Worm (Caenorhabditis elegans) whole organism, young adult: ENCODE results near the gene R07E5.6.

Source experiments
- ama-1 ChIP-seq, 3 experiments: fragments of 150-350 bp in 1 of 3; sonication (generic microtip) in 2 of 3; optimal IDR thresholded peaks; 2 replicates each; lab custom pipeline; 2014 to 2018; ENCODE audit warnings: missing biosample characterization in 2 of 3, missing genetic modification characterization in 2 of 3, missing genetic modification reagents in 2 of 3
- snpc-4 ChIP-seq, 5 experiments: fragments of 150-350 bp in 1 of 5; sonication (generic microtip) in 4 of 5; optimal IDR thresholded peaks; 2 replicates each; lab custom pipeline; 2014 to 2018; ENCODE audit warnings: missing genetic modification characterization in 5 of 5, missing biosample characterization in 3 of 5, antibody characterized with exemption in 2 of 5, mild to moderate bottlenecking in 2 of 5, missing compliant biosample characterization in 2 of 5, missing genotype in 2 of 5, moderate library complexity in 2 of 5, missing genetic modification reagents in 1 of 5

- TF ChIP-seq ama-1 (optimal IDR thresholded peaks at IDR 0.05; lab: Kevin White, UChicago), result no peak
- TF ChIP-seq ama-1 (GFP tag; optimal IDR thresholded peaks at IDR 0.05; lab: Kevin White, UChicago), result no peak
- no peak for TF ChIP-seq snpc-4 (GFP tag; optimal IDR thresholded peaks at IDR 0.05; lab: Kevin White, UChicago)
- no peak for TF ChIP-seq snpc-4 (tag; optimal IDR thresholded peaks at IDR 0.05; lab: Kevin White, UChicago)
These were observed 18.8 kb upstream of the R07E5.6 start, which contains the start of gene B0284.3 for ce11 chrIII:4379717-4380116.
